Worm (Caenorhabditis elegans) whole organism, L4 larva: ENCODE results near the gene F45E1.2.

Source experiments
- F10B5.3 ChIP-seq: sonication (generic microtip); optimal IDR thresholded peaks from 2 replicates; lab custom pipeline; 2016; ENCODE audit warnings: mild to moderate bottlenecking, missing genetic modification characterization, missing compliant biosample characterization
- F26F4.8 ChIP-seq: fragments of 200-800 bp; sonication (Bioruptor generic); conservative IDR thresholded peaks from 2 replicates; pipeline ENCODE4 v1.3.6; 2022; ENCODE audit warnings: missing genetic modification characterization, missing compliant biosample characterization
- F37D6.2 ChIP-seq: sonication (generic microtip); optimal IDR thresholded peaks from 2 replicates; lab custom pipeline; 2016; ENCODE audit warnings: mild to moderate bottlenecking, missing genetic modification characterization, missing compliant biosample characterization
- R02D3.7 ChIP-seq: fragments of 150-350 bp; sonication (generic microtip); optimal IDR thresholded peaks from 3 replicates; lab custom pipeline; 2014; ENCODE audit warnings: missing biosample characterization, missing genetic modification characterization
- Y75B8A.6 ChIP-seq: fragments of 200-800 bp; sonication (Bioruptor generic); IDR thresholded peaks from 2 replicates; pipeline ENCODE4 v1.3.6; 2022; ENCODE audit warnings: missing genetic modification reagents, missing genetic modification characterization, missing compliant biosample characterization
- ZK337.2 ChIP-seq: fragments of 200-800 bp; sonication (Bioruptor generic); IDR thresholded peaks from 2 replicates; pipeline ENCODE4 v1.3.6; 2022; ENCODE audit warnings: missing genetic modification reagents, missing genetic modification characterization, missing compliant biosample characterization
- ZK546.5 ChIP-seq, 2 experiments: sonication (generic microtip); optimal IDR thresholded peaks; 2 replicates each; lab custom pipeline; 2017; ENCODE audit warnings: missing biosample characterization in 2 of 2, missing genetic modification characterization in 2 of 2
- aha-1 ChIP-seq: fragments of 150-350 bp; peaks from one replicate; lab custom pipeline; 2014; ENCODE audit warnings: missing biosample characterization, missing genetic modification characterization
- ceh-20 ChIP-seq: fragments of 200-800 bp; sonication (Bioruptor generic); IDR thresholded peaks from 2 replicates; pipeline ENCODE4 v1.3.6; 2022; ENCODE audit warnings: missing genetic modification reagents, missing genetic modification characterization, missing compliant biosample characterization
- ceh-28 ChIP-seq: fragments of 150-350 bp; optimal IDR thresholded peaks from 2 replicates; lab custom pipeline; 2014; ENCODE audit warnings: missing biosample characterization, missing genetic modification reagents, missing genetic modification characterization
- ceh-32 ChIP-seq: sonication (generic microtip); optimal IDR thresholded peaks from 2 replicates; lab custom pipeline; 2016; ENCODE audit warnings: mild to moderate bottlenecking, missing genetic modification characterization, missing compliant biosample characterization; ENCODE audit not compliant: poor library complexity
- ceh-44 ChIP-seq: fragments of 200-800 bp; sonication (Bioruptor generic); IDR thresholded peaks from 2 replicates; pipeline ENCODE4 v1.3.6; 2022; ENCODE audit warnings: missing genetic modification reagents, missing genetic modification characterization, missing compliant biosample characterization
- ceh-62 ChIP-seq: sonication (generic microtip); optimal IDR thresholded peaks from 2 replicates; lab custom pipeline; 2017; ENCODE audit warnings: missing biosample characterization, missing genetic modification characterization
- ceh-82 ChIP-seq: sonication (generic microtip); optimal IDR thresholded peaks from 2 replicates; lab custom pipeline; 2017; ENCODE audit warnings: missing biosample characterization, missing genetic modification characterization
- cey-2 ChIP-seq: sonication (generic microtip); optimal IDR thresholded peaks from 3 replicates; lab custom pipeline; 2017; ENCODE audit warnings: missing genetic modification characterization, mild to moderate bottlenecking, missing compliant biosample characterization, antibody characterized with exemption, borderline replicate concordance; ENCODE audit not compliant: insufficient read depth
- daf-12 ChIP-seq: fragments of 150-350 bp; optimal IDR thresholded peaks from 2 replicates; lab custom pipeline; 2014; ENCODE audit warnings: missing biosample characterization, missing genetic modification reagents, missing genetic modification characterization
- daf-16 ChIP-seq, 3 experiments: sonication (generic microtip); optimal IDR thresholded peaks; 2 replicates each; lab custom pipeline; 2016 to 2017; ENCODE audit warnings: missing genetic modification characterization in 3 of 3, missing genetic modification reagents in 3 of 3, mild to moderate bottlenecking in 2 of 3, missing compliant biosample characterization in 2 of 3, missing biosample characterization in 1 of 3, moderate library complexity in 1 of 3
- daf-19 ChIP-seq: fragments of 200-800 bp; sonication (Bioruptor generic); conservative IDR thresholded peaks from 2 replicates; pipeline ENCODE4 v1.3.6; 2022; ENCODE audit warnings: missing genetic modification characterization, missing compliant biosample characterization
- dmd-6 ChIP-seq: fragments of 200-800 bp; sonication (Bioruptor generic); IDR thresholded peaks from 2 replicates; pipeline ENCODE4 v1.3.6; 2022; ENCODE audit warnings: missing genetic modification reagents, missing genetic modification characterization, missing compliant biosample characterization
- dmd-8 ChIP-seq: fragments of 200-800 bp; sonication (Bioruptor generic); IDR thresholded peaks from 2 replicates; pipeline ENCODE4 v1.3.6; 2022; ENCODE audit warnings: missing genetic modification characterization, missing compliant biosample characterization
- egl-27 ChIP-seq: sonication (generic microtip); optimal IDR thresholded peaks from 3 replicates; lab custom pipeline; 2017; ENCODE audit warnings: missing biosample characterization, missing genetic modification reagents, missing genetic modification characterization
- gei-8 ChIP-seq: fragments of 200-800 bp; sonication (Bioruptor generic); optimal IDR thresholded peaks from 2 replicates; lab custom pipeline; 2018; ENCODE audit warnings: mild to moderate bottlenecking, missing genetic modification characterization, missing compliant biosample characterization
- hlh-11 ChIP-seq: fragments of 200-800 bp; sonication (Bioruptor generic); optimal IDR thresholded peaks from 2 replicates; lab custom pipeline; 2018; ENCODE audit warnings: mild to moderate bottlenecking, missing genetic modification characterization, missing compliant biosample characterization
- hlh-30 ChIP-seq: sonication (generic microtip); optimal IDR thresholded peaks from 2 replicates; lab custom pipeline; 2017; ENCODE audit warnings: antibody characterized with exemption, mild to moderate bottlenecking, missing genetic modification characterization, missing compliant biosample characterization; ENCODE audit not compliant: insufficient read depth
- hmg-1.1 ChIP-seq: fragments of 200-800 bp; sonication (Bioruptor generic); IDR thresholded peaks from 2 replicates; pipeline ENCODE4 v1.3.6; 2022; ENCODE audit warnings: missing genetic modification reagents, missing genetic modification characterization, missing compliant biosample characterization
- lin-13 ChIP-seq: fragments of 150-350 bp; optimal IDR thresholded peaks from 2 replicates; lab custom pipeline; 2014; ENCODE audit warnings: missing biosample characterization, missing genetic modification reagents, missing genetic modification characterization
- lin-39 ChIP-seq: fragments of 150-350 bp; optimal IDR thresholded peaks from 2 replicates; lab custom pipeline; 2014; ENCODE audit warnings: missing biosample characterization, missing genetic modification reagents, missing genetic modification characterization
- lsy-2 ChIP-seq, 2 experiments: fragments of 150-350 bp in 1 of 2; sonication (generic microtip) in 1 of 2; optimal IDR thresholded peaks; 2 replicates each; lab custom pipeline; 2014 to 2017; ENCODE audit warnings: missing biosample characterization in 2 of 2, missing genetic modification characterization in 2 of 2
- madf-9 ChIP-seq: fragments of 200-800 bp; sonication (Bioruptor generic); conservative IDR thresholded peaks from 2 replicates; pipeline ENCODE4 v1.3.6; 2022; ENCODE audit warnings: missing genetic modification reagents, missing genetic modification characterization, missing compliant biosample characterization
- mdl-1 ChIP-seq, 2 experiments: fragments of 150-350 bp in 1 of 2; sonication (generic microtip) in 1 of 2; optimal IDR thresholded peaks; 2 replicates each; lab custom pipeline; 2014 to 2017; ENCODE audit warnings: missing biosample characterization in 2 of 2, missing genetic modification characterization in 2 of 2
- mdt-29 ChIP-seq: fragments of 200-800 bp; sonication (Bioruptor generic); IDR thresholded peaks from 2 replicates; pipeline ENCODE4 v1.3.6; 2022; ENCODE audit warnings: missing genetic modification reagents, missing genetic modification characterization, missing compliant biosample characterization
- mep-1 ChIP-seq: fragments of 150-350 bp; sonication (generic microtip); optimal IDR thresholded peaks from 3 replicates; lab custom pipeline; 2014; ENCODE audit warnings: missing biosample characterization, missing genetic modification characterization
- nhr-10 ChIP-seq: fragments of 150-350 bp; optimal IDR thresholded peaks from 2 replicates; lab custom pipeline; 2014; ENCODE audit warnings: missing biosample characterization, missing genetic modification characterization
- nhr-102 ChIP-seq: sonication (generic microtip); optimal IDR thresholded peaks from 2 replicates; lab custom pipeline; 2016; ENCODE audit warnings: mild to moderate bottlenecking, missing genetic modification characterization, moderate library complexity, missing compliant biosample characterization
- nhr-11 ChIP-seq: fragments of 150-350 bp; optimal IDR thresholded peaks from 2 replicates; lab custom pipeline; 2014; ENCODE audit warnings: missing biosample characterization, missing genetic modification characterization
- nhr-111 ChIP-seq: fragments of 200-800 bp; sonication (Bioruptor generic); optimal IDR thresholded peaks from 2 replicates; lab custom pipeline; 2018; ENCODE audit warnings: mild to moderate bottlenecking, missing genetic modification characterization, missing compliant biosample characterization
- nhr-25 ChIP-seq: sonication (generic microtip); optimal IDR thresholded peaks from 2 replicates; lab custom pipeline; 2017; ENCODE audit warnings: missing genetic modification characterization, mild to moderate bottlenecking, missing compliant biosample characterization, antibody characterized with exemption, moderate library complexity, borderline replicate concordance; ENCODE audit not compliant: insufficient read depth
- nhr-28 ChIP-seq: fragments of 150-350 bp; optimal IDR thresholded peaks from 2 replicates; lab custom pipeline; 2014; ENCODE audit warnings: missing biosample characterization, missing genetic modification characterization
- nhr-48 ChIP-seq: sonication (generic microtip); optimal IDR thresholded peaks from 2 replicates; lab custom pipeline; 2016; ENCODE audit warnings: mild to moderate bottlenecking, missing genetic modification characterization, missing compliant biosample characterization
- nhr-6 ChIP-seq: fragments of 150-350 bp; optimal IDR thresholded peaks from 2 replicates; lab custom pipeline; 2014; ENCODE audit warnings: missing biosample characterization, missing genetic modification characterization
- php-3 ChIP-seq: fragments of 200-800 bp; sonication (Bioruptor generic); IDR thresholded peaks from 2 replicates; pipeline ENCODE4 v1.3.6; 2022; ENCODE audit warnings: missing genetic modification reagents, missing genetic modification characterization, missing compliant biosample characterization
- pqm-1 ChIP-seq: sonication (generic microtip); optimal IDR thresholded peaks from 2 replicates; lab custom pipeline; 2017; ENCODE audit warnings: missing biosample characterization, missing genetic modification characterization
- set-16 ChIP-seq: fragments of 200-800 bp; sonication (Bioruptor generic); IDR thresholded peaks from 2 replicates; pipeline ENCODE4 v1.3.6; 2022; ENCODE audit warnings: missing genetic modification reagents, missing genetic modification characterization, missing compliant biosample characterization
- spr-1 ChIP-seq: sonication (generic microtip); optimal IDR thresholded peaks from 2 replicates; lab custom pipeline; 2016; ENCODE audit warnings: mild to moderate bottlenecking, missing genetic modification characterization, missing compliant biosample characterization
- spr-3 ChIP-seq: fragments of 200-800 bp; sonication (Bioruptor generic); optimal IDR thresholded peaks from 2 replicates; lab custom pipeline; 2018; ENCODE audit warnings: mild to moderate bottlenecking, missing genetic modification characterization, missing compliant biosample characterization
- tag-97 ChIP-seq: fragments of 200-800 bp; sonication (Bioruptor generic); IDR thresholded peaks from 2 replicates; pipeline ENCODE4 v1.3.6; 2022; ENCODE audit warnings: missing genetic modification characterization, missing compliant biosample characterization
- unc-130 ChIP-seq: sonication (generic microtip); optimal IDR thresholded peaks from 2 replicates; lab custom pipeline; 2016; ENCODE audit warnings: missing genetic modification reagents, missing genetic modification characterization, missing compliant biosample characterization
- unc-62 ChIP-seq, 3 experiments: fragments of 150-350 bp in 1 of 3; sonication (generic microtip); optimal IDR thresholded peaks in 2 of 3; peaks in 1 of 3; 1 replicate in 1 of 3; 2 replicates in 2 of 3; lab custom pipeline; 2014 to 2017; ENCODE audit warnings: missing biosample characterization in 3 of 3, missing genetic modification characterization in 3 of 3, missing genetic modification reagents in 3 of 3, missing genotype in 1 of 3
- zfp-3 ChIP-seq: fragments of 200-800 bp; sonication (Bioruptor generic); conservative IDR thresholded peaks from 2 replicates; pipeline ENCODE4 v1.3.6; 2022; ENCODE audit warnings: missing genetic modification reagents, missing genetic modification characterization, missing compliant biosample characterization

The F45E1.2 gene

DNA sequence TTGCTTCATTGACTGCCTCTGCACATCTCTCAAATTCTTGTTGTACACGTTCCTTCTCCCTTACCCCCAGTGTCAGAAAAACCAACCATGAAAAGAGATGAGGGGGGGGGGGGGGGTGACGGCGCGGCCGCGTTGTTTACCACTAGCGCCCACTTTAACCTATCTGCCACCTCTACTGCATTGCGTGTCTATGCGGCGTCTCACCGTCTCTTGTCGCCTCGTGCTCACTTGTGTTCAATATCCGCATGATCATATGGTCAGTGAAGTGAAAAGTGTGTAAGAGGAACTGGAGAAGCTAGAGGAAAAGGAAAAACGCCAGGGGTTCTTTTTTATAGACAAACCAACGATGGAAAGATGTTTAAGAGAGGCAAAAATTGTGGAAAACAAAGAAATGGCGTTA, 16.1 kb downstream of the F45E1.2 start (continued):
- no peak for TF ChIP-seq ZK546.5 (tag; optimal IDR thresholded peaks at IDR 0.05; lab: Kevin White, UChicago)
- peak; percentile 87 for TF ChIP-seq nhr-6 (tag; lab: Kevin White, UChicago)
- no peak for TF ChIP-seq daf-19 (GFP tag; lab: Robert Waterston, UW)
- 0 out of 2 replicates have a peak, but pooled peaks have one; percentile 51 for TF ChIP-seq zfp-3 (GFP tag; lab: Robert Waterston, UW)
- TF ChIP-seq pqm-1 (tag; lab: Kevin White, UChicago): peak; percentile 24
- TF ChIP-seq ceh-82: no peak
- no peak for TF ChIP-seq ceh-44 (GFP tag; lab: Robert Waterston, UW)
- TF ChIP-seq lsy-2 (tag; optimal IDR thresholded peaks at IDR 0.05; lab: Kevin White, UChicago): peak; percentile 73 to 81
- TF ChIP-seq egl-27 (tag; lab: Kevin White, UChicago): no peak
- TF ChIP-seq nhr-111: peak; percentile 18
- TF ChIP-seq daf-16 (GFP tag; optimal IDR thresholded peaks at IDR 0.05; lab: Kevin White, UChicago): peak in 1 of 2 experiments; percentile 59
- TF ChIP-seq daf-16 (tag; optimal IDR thresholded peaks at IDR 0.05; lab: Kevin White, UChicago): peak; percentile 90
- peak; percentile 61; the same call in 1 of the 2 replicates for TF ChIP-seq php-3 (GFP tag; lab: Robert Waterston, UW)
- no peak for TF ChIP-seq ceh-62 (tag; lab: Kevin White, UChicago)
- no peak for TF ChIP-seq spr-1 (tag; lab: Kevin White, UChicago)
- peak; percentile 72 for TF ChIP-seq nhr-48 (tag; lab: Kevin White, UChicago)
- TF ChIP-seq unc-130 (GFP tag; lab: Kevin White, UChicago): no peak
- peak; percentile 55; the same call in 1 of the 2 replicates for TF ChIP-seq mdt-29 (GFP tag; lab: Robert Waterston, UW)
- peak; percentile 62; the same call in 1 of the 2 replicates for TF ChIP-seq dmd-8 (GFP tag; lab: Robert Waterston, UW)
- peak; percentile 79 for TF ChIP-seq nhr-28 (tag; lab: Kevin White, UChicago)
- TF ChIP-seq F37D6.2: peak; percentile 57
- peak; percentile 84 for TF ChIP-seq nhr-10
- TF ChIP-seq tag-97: no peak
- no peak for TF ChIP-seq R02D3.7 (tag; lab: Kevin White, UChicago)
- peak; percentile 89 for TF ChIP-seq dmd-6 (GFP tag; lab: Robert Waterston, UW)
- TF ChIP-seq ZK337.2: no peak

ce11 chrX:8021609-8022008, 18.1 kb downstream of the F45E1.2 start:
- TF ChIP-seq set-16 (GFP tag; lab: Robert Waterston, UW) (peak; percentile 62), F10B5.3 (no peak), spr-3 (no peak), ceh-20 (peak; percentile 91), nhr-11 (tag; lab: Kevin White, UChicago) (peak; percentile 93), ceh-28 (tag; lab: Kevin White, UChicago) (peak; percentile 44), mep-1 (tag; lab: Kevin White, UChicago) (peak; percentile 88), hlh-11 (peak; percentile 90), lin-13 (GFP tag; lab: Kevin White, UChicago) (peak; percentile 7), Y75B8A.6 (GFP tag; lab: Robert Waterston, UW) (no peak), ceh-32 (no peak), hmg-1.1 (GFP tag; lab: Robert Waterston, UW) (peak; percentile 81), nhr-25 (no peak), lsy-2 (tag; optimal IDR thresholded peaks at IDR 0.05; lab: Kevin White, UChicago) (peak; percentile 62 to 89), lin-39 (tag; lab: Kevin White, UChicago) (no peak), gei-8 (GFP tag; lab: Kevin White, UChicago) (peak; percentile 29), F26F4.8 (GFP tag; lab: Robert Waterston, UW) (no peak), dmd-6 (GFP tag; lab: Robert Waterston, UW) (peak; percentile 66), nhr-102 (peak; percentile 43), aha-1 (tag; lab: Kevin White, UChicago) (peak; percentile 98), ceh-82 (no peak), hlh-30 (peak; percentile 98), unc-62 (GFP tag; optimal IDR thresholded peaks at IDR 0.05 in 1 of 2; lab: Kevin White, UChicago) (peak in 1 of 2 experiments; percentile 89), unc-62 (tag; optimal IDR thresholded peaks at IDR 0.05; lab: Kevin White, UChicago) (no peak), cey-2 (tag; lab: Kevin White, UChicago) (no peak), madf-9 (GFP tag; lab: Robert Waterston, UW) (0 out of 2 replicates have a peak, but pooled peaks have one; percentile 17), daf-12 (no peak), mdl-1 (tag; optimal IDR thresholded peaks at IDR 0.05; lab: Kevin White, UChicago) (peak; percentile 76 to 87), nhr-28 (tag; lab: Kevin White, UChicago) (peak; percentile 2)
